Fruit fly (Drosophila melanogaster): ENCODE data around the gene CG32266.

dm6 chr3L:3824790-3825484 is 34.3 kb downstream of the CG32266 start, which contains the start of gene Rdh:
- peak; percentile 71 for TF ChIP-seq CG7101 (tag; optimal IDR thresholded peaks at IDR 0.05)
- peak; percentile 49 for TF ChIP-seq CG11617 (GFP tag; optimal IDR thresholded peaks at IDR 0.05)
- TF ChIP-seq CG12768 (GFP tag; optimal IDR thresholded peaks at IDR 0.05) = peak; percentile 88
- no peak for TF ChIP-seq Mnt (GFP tag; optimal IDR thresholded peaks at IDR 0.05)
- peak; percentile 0 for TF ChIP-seq cic (GFP tag; optimal IDR thresholded peaks at IDR 0.05)
- no peak for TF ChIP-seq bab1 (GFP tag; optimal IDR thresholded peaks at IDR 0.05)
- peak; percentile 40 for TF ChIP-seq pad (GFP tag; optimal IDR thresholded peaks at IDR 0.05)
- TF ChIP-seq Hr96 (GFP tag; optimal IDR thresholded peaks at IDR 0.05) = no peak
- TF ChIP-seq kay (GFP tag; ENCODE audit: borderline replicate concordance) = no peak
- no peak for TF ChIP-seq cnc (optimal IDR thresholded peaks at IDR 0.05)
- TF ChIP-seq CG1620 (GFP tag; optimal IDR thresholded peaks at IDR 0.05) = no peak
- peak; percentile 35 for TF ChIP-seq CG14711 (tag; optimal IDR thresholded peaks at IDR 0.05)
- TF ChIP-seq CG7045 (GFP tag; optimal IDR thresholded peaks at IDR 0.05) = peak; percentile 90
- peak; percentile 14 for TF ChIP-seq tj (GFP tag; optimal IDR thresholded peaks at IDR 0.05)
